Fruit fly (Drosophila melanogaster) whole organism, pupa: Measurements from ENCODE around the gene CG6006.

Experiments used
- CG10348 ChIP-seq: fragments of 200-800 bp; sonication (Bioruptor generic); IDR thresholded peaks from 2 replicates; pipeline ENCODE4 v1.3.6; 2022; ENCODE audit warnings: missing biosample characterization, missing genetic modification characterization
- CG12605 ChIP-seq: fragments of 200-800 bp; sonication (Bioruptor generic); IDR thresholded peaks from 2 replicates; pipeline ENCODE4 v1.3.6; 2022; ENCODE audit warnings: missing biosample characterization, missing genetic modification characterization
- CG13204 ChIP-seq: fragments of 200-800 bp; sonication (Bioruptor generic); optimal IDR thresholded peaks from 2 replicates; lab custom pipeline; 2018; ENCODE audit warnings: missing biosample characterization, mild to moderate bottlenecking, missing genetic modification characterization, moderate library complexity
- CG14655 ChIP-seq: fragments of 200-800 bp; sonication (Bioruptor generic); optimal IDR thresholded peaks from 3 replicates; lab custom pipeline; 2017; ENCODE audit warnings: mild to moderate bottlenecking, missing biosample characterization, missing genetic modification reagents, missing genetic modification characterization
- CG15710 ChIP-seq: fragments of 200-800 bp; sonication (Bioruptor generic); optimal IDR thresholded peaks from 2 replicates; lab custom pipeline; 2018; ENCODE audit warnings: missing biosample characterization, mild to moderate bottlenecking, missing genetic modification characterization, moderate library complexity
- CG17806 ChIP-seq: fragments of 200-800 bp; sonication (Bioruptor generic); optimal IDR thresholded peaks from 2 replicates; lab custom pipeline; 2018; ENCODE audit warnings: missing biosample characterization, mild to moderate bottlenecking, missing genetic modification characterization, moderate library complexity
- CG32121 ChIP-seq: fragments of 200-800 bp; sonication (Bioruptor generic); IDR thresholded peaks from 2 replicates; pipeline ENCODE4 v1.3.6; 2022; ENCODE audit warnings: missing biosample characterization, missing genetic modification characterization
- CG34367 ChIP-seq: fragments of 200-800 bp; sonication (Bioruptor generic); optimal IDR thresholded peaks from 2 replicates; lab custom pipeline; 2018; ENCODE audit warnings: missing biosample characterization, mild to moderate bottlenecking, missing genetic modification characterization
- CG4496 ChIP-seq: fragments of 200-800 bp; sonication (Bioruptor generic); IDR thresholded peaks from 3 replicates; pipeline ENCODE4 v1.3.6; 2022; ENCODE audit warnings: missing biosample characterization, missing genetic modification characterization
- CG8159 ChIP-seq: fragments of 200-800 bp; sonication (Bioruptor generic); optimal IDR thresholded peaks from 3 replicates; lab custom pipeline; 2018; ENCODE audit warnings: missing biosample characterization, mild to moderate bottlenecking, missing genetic modification characterization, moderate library complexity
- CG8301 ChIP-seq: fragments of 200-800 bp; sonication (Bioruptor generic); optimal IDR thresholded peaks from 2 replicates; lab custom pipeline; 2018; ENCODE audit warnings: missing biosample characterization, mild to moderate bottlenecking, missing genetic modification characterization
- CG9948 ChIP-seq: fragments of 200-800 bp; sonication (Bioruptor generic); optimal IDR thresholded peaks from 2 replicates; lab custom pipeline; 2018; ENCODE audit warnings: missing biosample characterization, mild to moderate bottlenecking, missing genetic modification characterization, moderate library complexity
- D1 ChIP-seq: fragments of 200-800 bp; sonication (Bioruptor generic); optimal IDR thresholded peaks from 2 replicates; lab custom pipeline; 2018; ENCODE audit warnings: missing biosample characterization, mild to moderate bottlenecking, missing genetic modification characterization, moderate library complexity
- EcR ChIP-seq: fragments of 200-800 bp; sonication (Bioruptor generic); optimal IDR thresholded peaks from 3 replicates; lab custom pipeline; 2019; ENCODE audit warnings: missing biosample characterization, missing genetic modification characterization, mild to moderate bottlenecking, moderate library complexity, missing genetic modification reagents
- Ets98B ChIP-seq: fragments of 200-800 bp; sonication (Bioruptor generic); IDR thresholded peaks from 2 replicates; pipeline ENCODE4 v1.3.6; 2022; ENCODE audit warnings: missing biosample characterization, missing genetic modification characterization
- Pif1A ChIP-seq: fragments of 200-800 bp; sonication (Bioruptor generic); optimal IDR thresholded peaks from 3 replicates; lab custom pipeline; 2016; ENCODE audit warnings: missing biosample characterization, missing genetic modification characterization
- Pif1B ChIP-seq: fragments of 200-800 bp; sonication (Bioruptor generic); optimal IDR thresholded peaks from 3 replicates; lab custom pipeline; 2016; ENCODE audit warnings: missing biosample characterization, missing genetic modification characterization
- Snoo ChIP-seq: fragments of 200-800 bp; sonication (Bioruptor generic); optimal IDR thresholded peaks from 3 replicates; lab custom pipeline; 2017; ENCODE audit warnings: missing biosample characterization, mild to moderate bottlenecking, missing genetic modification characterization, inconsistent platforms
- fd96Ca ChIP-seq: fragments of 200-800 bp; sonication (Bioruptor generic); IDR thresholded peaks from 3 replicates; pipeline ENCODE4 v1.3.6; 2022; ENCODE audit warnings: missing biosample characterization, missing genetic modification characterization
- gl ChIP-seq: fragments of 200-800 bp; sonication (Bioruptor generic); optimal IDR thresholded peaks from 2 replicates; lab custom pipeline; 2018; ENCODE audit warnings: missing biosample characterization, mild to moderate bottlenecking, missing genetic modification characterization
- rn ChIP-seq: fragments of 200-800 bp; sonication (Bioruptor generic); IDR thresholded peaks from 2 replicates; pipeline ENCODE4 v1.3.6; 2022; ENCODE audit warnings: missing biosample characterization, missing genetic modification characterization

CG6006 gene

DNA sequence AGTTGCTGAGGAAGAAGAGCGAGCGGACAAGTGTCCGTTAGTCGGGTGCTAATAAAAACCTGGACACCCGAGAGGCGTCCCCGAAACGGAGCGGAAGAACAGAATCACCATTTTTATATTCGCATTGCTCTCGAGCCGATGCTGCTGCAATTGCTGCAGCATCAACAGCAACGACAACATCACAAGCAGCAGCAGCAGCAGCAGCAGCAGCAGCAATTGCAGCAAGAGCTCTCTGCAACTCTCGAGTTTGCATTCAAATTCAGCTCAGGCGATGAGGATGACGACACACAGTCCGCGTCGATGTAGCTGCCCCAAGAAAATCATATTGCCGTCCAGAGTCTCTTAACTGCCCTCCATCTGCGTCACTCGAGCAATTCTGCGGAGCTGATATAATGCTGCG lies 51.4 kb downstream of the CG6006 start:
- TF ChIP-seq CG34367 (tag; lab: Kevin White, UChicago): no peak
- TF ChIP-seq EcR (GFP tag; lab: Kevin White, UChicago): no peak
- TF ChIP-seq Ets98B (GFP tag; lab: Robert Waterston, UW): 0 out of 2 replicates have a peak, but pooled peaks have one; percentile 42
- peak; percentile 71; the same call in 2 of the 3 replicates for TF ChIP-seq CG4496
- TF ChIP-seq CG15710 (tag; lab: Kevin White, UChicago): no peak
- TF ChIP-seq CG13204 (GFP tag; lab: Kevin White, UChicago): peak; percentile 84
- TF ChIP-seq fd96Ca (GFP tag; lab: Robert Waterston, UW): peak; percentile 54; the same call in 1 of the 3 replicates
- peak; percentile 26 for TF ChIP-seq gl
- TF ChIP-seq Snoo (tag; lab: Kevin White, UChicago): no peak
- TF ChIP-seq CG32121 (GFP tag; lab: Robert Waterston, UW): no peak; the same call in 1 of the 2 replicates
- TF ChIP-seq Pif1A (GFP tag; lab: Kevin White, UChicago): no peak
- peak; percentile 34; the same call in 1 of the 2 replicates for TF ChIP-seq CG12605 (GFP tag; lab: Robert Waterston, UW)
- TF ChIP-seq Pif1B: no peak
- no peak for TF ChIP-seq CG9948
- no peak for TF ChIP-seq CG17806 (tag; lab: Kevin White, UChicago)

DNA sequence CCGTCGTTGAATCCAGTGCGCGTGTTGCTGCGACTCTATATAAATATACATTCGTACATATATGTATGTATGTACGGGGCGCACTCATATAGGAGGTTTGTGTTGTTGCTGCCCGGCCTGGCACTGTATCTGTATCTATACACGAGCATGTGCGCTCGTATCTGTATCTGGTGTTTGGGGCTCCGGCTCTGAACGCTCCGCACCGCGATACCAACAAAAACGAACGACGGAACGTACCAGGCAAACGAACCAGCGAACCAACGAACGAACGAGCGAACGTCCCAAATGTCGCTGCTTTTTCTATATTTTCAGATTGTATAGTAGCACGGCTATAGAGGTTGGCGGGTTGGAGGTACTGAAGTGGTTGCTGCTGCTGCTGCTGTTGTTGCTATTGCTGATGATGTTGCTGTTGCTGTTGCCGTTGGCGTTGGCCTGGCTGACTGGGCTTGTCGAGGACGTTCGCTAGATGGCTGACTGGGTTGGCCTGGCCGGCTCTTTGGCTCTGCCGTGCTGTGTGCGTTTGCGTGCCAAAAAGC lies 52.4 kb downstream of the CG6006 start:
- TF ChIP-seq CG34367 (tag; lab: Kevin White, UChicago) (no peak), CG4496 (peak; percentile 83), gl (no peak), fd96Ca (GFP tag; lab: Robert Waterston, UW) (peak; percentile 66; the same call in 2 of the 3 replicates), CG13204 (GFP tag; lab: Kevin White, UChicago) (peak; percentile 99), CG9948 (no peak), CG15710 (tag; lab: Kevin White, UChicago) (no peak), CG17806 (tag; lab: Kevin White, UChicago) (no peak), Pif1A (GFP tag; lab: Kevin White, UChicago) (peak; percentile 20), EcR (GFP tag; lab: Kevin White, UChicago) (peak; percentile 91), CG10348 (GFP tag; lab: Robert Waterston, UW) (0 out of 2 replicates have a peak, but pooled peaks have one; percentile 7), Snoo (tag; lab: Kevin White, UChicago) (no peak), CG12605 (GFP tag; lab: Robert Waterston, UW) (peak; percentile 32), CG32121 (GFP tag; lab: Robert Waterston, UW) (peak; percentile 54; the same call in 1 of the 2 replicates), Pif1B (peak; percentile 31), CG8301 (no peak), Ets98B (GFP tag; lab: Robert Waterston, UW) (peak; percentile 68), D1 (tag; lab: Kevin White, UChicago) (no peak)

DNA sequence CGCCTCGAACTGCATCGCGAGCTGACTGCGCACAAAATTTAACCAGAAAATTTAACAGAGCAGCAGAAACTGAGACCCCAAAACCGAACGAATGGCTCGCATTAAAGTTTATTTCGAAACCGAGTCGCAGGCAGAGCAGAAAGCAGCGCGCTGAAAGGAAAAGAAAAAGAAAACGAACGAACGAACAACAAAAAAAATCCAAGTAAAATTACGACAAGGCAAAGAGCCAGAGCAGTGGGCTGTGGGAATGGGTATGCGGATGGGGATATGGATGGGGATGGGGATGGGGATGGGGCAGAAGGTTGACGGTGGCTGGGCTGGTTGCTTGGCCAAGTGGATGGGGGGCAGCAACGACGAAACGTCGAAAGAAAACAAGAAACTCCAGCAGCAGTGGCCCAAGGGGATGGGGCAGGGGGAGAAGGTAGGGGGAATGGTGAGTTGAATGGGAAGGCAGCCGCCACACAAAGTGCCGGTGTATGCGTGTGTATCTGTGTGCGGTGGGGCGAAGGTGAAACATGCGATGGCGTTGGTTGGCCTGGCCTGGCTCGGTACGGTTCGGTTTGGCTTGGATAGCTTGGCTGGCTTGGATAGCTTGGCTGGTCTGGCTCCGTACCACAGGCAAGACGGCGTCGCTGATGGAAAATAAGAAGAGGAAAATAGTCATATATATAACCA lies 53.5 kb downstream of the CG6006 start:
- TF ChIP-seq D1 (tag; lab: Kevin White, UChicago) (peak; percentile 36), CG15710 (tag; lab: Kevin White, UChicago) (peak; percentile 90), Pif1A (GFP tag; lab: Kevin White, UChicago) (peak; percentile 71), CG12605 (GFP tag; lab: Robert Waterston, UW) (peak; percentile 95), CG8301 (peak; percentile 78), Ets98B (GFP tag; lab: Robert Waterston, UW) (peak; percentile 86), Pif1B (peak; percentile 86), CG34367 (tag; lab: Kevin White, UChicago) (peak; percentile 90), CG9948 (peak; percentile 63), CG10348 (GFP tag; lab: Robert Waterston, UW) (peak; percentile 21; the same call in 1 of the 2 replicates), CG13204 (GFP tag; lab: Kevin White, UChicago) (peak; percentile 99), rn (GFP tag; lab: Robert Waterston, UW) (peak; percentile 67; the same call in 1 of the 2 replicates), Snoo (tag; lab: Kevin White, UChicago) (peak; percentile 84), fd96Ca (GFP tag; lab: Robert Waterston, UW) (peak; percentile 82), EcR (GFP tag; lab: Kevin White, UChicago) (peak; percentile 93), CG17806 (tag; lab: Kevin White, UChicago) (peak; percentile 79), CG8159 (tag; lab: Kevin White, UChicago) (peak; percentile 83), gl (peak; percentile 98), CG4496 (peak; percentile 89), CG32121 (GFP tag; lab: Robert Waterston, UW) (peak; percentile 84), CG14655 (GFP tag; lab: Kevin White, UChicago) (peak; percentile 81)
- TF ChIP-seq, all 21 proteins: peak for 21

DNA sequence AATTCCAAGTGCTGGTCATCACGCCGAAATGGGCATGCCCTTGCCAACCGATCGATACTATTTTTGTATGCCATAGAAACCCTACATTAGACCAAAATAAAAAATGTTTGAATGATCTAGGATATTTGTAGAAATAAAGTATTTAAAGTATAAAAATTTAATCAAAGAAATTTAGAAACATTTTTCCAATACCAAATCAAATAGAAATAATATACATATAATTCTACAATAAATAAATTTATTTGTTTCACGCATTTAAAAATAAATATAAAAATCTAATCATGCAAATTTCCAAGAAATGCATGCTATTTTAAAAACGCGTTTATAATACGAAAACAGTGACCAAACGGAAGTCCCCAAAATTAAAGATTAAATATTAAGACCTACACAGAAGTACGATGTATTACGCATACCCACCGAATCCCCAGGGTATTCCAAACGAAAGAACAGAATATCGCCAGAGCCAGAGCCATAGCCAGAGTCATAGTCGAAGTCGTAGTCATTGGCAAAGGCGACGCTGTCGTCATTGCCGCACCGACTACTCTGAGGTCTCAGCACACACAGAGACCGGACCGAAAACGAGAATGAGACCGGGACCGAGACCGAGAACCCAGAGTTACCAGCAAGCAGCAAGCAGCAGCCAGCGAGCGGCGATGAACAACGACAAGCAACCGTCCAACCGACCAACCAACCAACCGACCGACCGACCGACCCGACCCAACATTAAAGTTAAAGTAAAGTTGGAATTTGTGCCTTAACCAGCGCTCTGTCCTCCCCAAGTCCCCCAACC lies 54.3 kb downstream of the CG6006 start:
- TF ChIP-seq rn (GFP tag; lab: Robert Waterston, UW): no peak
- TF ChIP-seq CG14655 (GFP tag; lab: Kevin White, UChicago): peak; percentile 91
- TF ChIP-seq gl: no peak
- peak; percentile 60 for TF ChIP-seq Snoo (tag; lab: Kevin White, UChicago)
- TF ChIP-seq D1 (tag; lab: Kevin White, UChicago): peak; percentile 86
- 0 out of 3 replicates have a peak, but pooled peaks have one; percentile 37 for TF ChIP-seq fd96Ca (GFP tag; lab: Robert Waterston, UW)
- peak; percentile 75 for TF ChIP-seq CG17806 (tag; lab: Kevin White, UChicago)
- peak; percentile 73 for TF ChIP-seq CG34367 (tag; lab: Kevin White, UChicago)
- peak; percentile 51 for TF ChIP-seq CG32121 (GFP tag; lab: Robert Waterston, UW)
- no peak for TF ChIP-seq CG10348 (GFP tag; lab: Robert Waterston, UW)
- TF ChIP-seq CG8301: peak; percentile 58
- peak; percentile 61 for TF ChIP-seq EcR (GFP tag; lab: Kevin White, UChicago)
- no peak for TF ChIP-seq CG12605 (GFP tag; lab: Robert Waterston, UW)
- TF ChIP-seq Ets98B (GFP tag; lab: Robert Waterston, UW): no peak
- TF ChIP-seq CG8159 (tag; lab: Kevin White, UChicago): peak; percentile 92
- TF ChIP-seq CG15710 (tag; lab: Kevin White, UChicago): peak; percentile 85
- peak; percentile 88 for TF ChIP-seq CG13204 (GFP tag; lab: Kevin White, UChicago)
- peak; percentile 6; the same call in 2 of the 3 replicates for TF ChIP-seq CG4496
- peak; percentile 56 for TF ChIP-seq Pif1A (GFP tag; lab: Kevin White, UChicago)
- TF ChIP-seq Pif1B: peak; percentile 29
- TF ChIP-seq CG9948: peak; percentile 86
